Worm (Caenorhabditis elegans) whole organism, L4 larva: ENCODE measurements around the gene K01D12.5.

Source experiments
- D1046.2 ChIP-seq: fragments of 200-800 bp; sonication (Bioruptor generic); IDR thresholded peaks from 2 replicates; pipeline ENCODE4 v1.3.6; 2022; ENCODE audit warnings: missing genetic modification characterization, missing compliant biosample characterization
- F37D6.2 ChIP-seq: sonication (generic microtip); optimal IDR thresholded peaks from 2 replicates; lab custom pipeline; 2016; ENCODE audit warnings: mild to moderate bottlenecking, missing genetic modification characterization, missing compliant biosample characterization
- F44E2.7 ChIP-seq: fragments of 200-800 bp; sonication (Bioruptor generic); IDR thresholded peaks from 2 replicates; pipeline ENCODE4 v2.1.2; 2022; ENCODE audit warnings: missing genetic modification characterization, missing compliant biosample characterization
- F49E8.2 ChIP-seq: sonication (generic microtip); optimal IDR thresholded peaks from 2 replicates; lab custom pipeline; 2016; ENCODE audit warnings: missing compliant biosample characterization, mild to moderate bottlenecking, missing genetic modification characterization, borderline replicate concordance
- T20F7.1 ChIP-seq: fragments of 200-800 bp; sonication (Bioruptor generic); optimal IDR thresholded peaks from 2 replicates; lab custom pipeline; 2018; ENCODE audit warnings: mild to moderate bottlenecking, missing genetic modification characterization, missing compliant biosample characterization
- Y48G9A.11 ChIP-seq: fragments of 200-800 bp; sonication (Bioruptor generic); IDR thresholded peaks from 2 replicates; pipeline ENCODE4 v1.3.6; 2022; ENCODE audit warnings: missing genetic modification reagents, missing genetic modification characterization, missing compliant biosample characterization
- Y75B8A.6 ChIP-seq: fragments of 200-800 bp; sonication (Bioruptor generic); IDR thresholded peaks from 2 replicates; pipeline ENCODE4 v1.3.6; 2022; ENCODE audit warnings: missing genetic modification reagents, missing genetic modification characterization, missing compliant biosample characterization
- ZK337.2 ChIP-seq: fragments of 200-800 bp; sonication (Bioruptor generic); IDR thresholded peaks from 2 replicates; pipeline ENCODE4 v1.3.6; 2022; ENCODE audit warnings: missing genetic modification reagents, missing genetic modification characterization, missing compliant biosample characterization
- aha-1 ChIP-seq: fragments of 150-350 bp; peaks from one replicate; lab custom pipeline; 2014; ENCODE audit warnings: missing biosample characterization, missing genetic modification characterization
- ceh-32 ChIP-seq: sonication (generic microtip); optimal IDR thresholded peaks from 2 replicates; lab custom pipeline; 2016; ENCODE audit warnings: mild to moderate bottlenecking, missing genetic modification characterization, missing compliant biosample characterization; ENCODE audit not compliant: poor library complexity
- ceh-82 ChIP-seq: sonication (generic microtip); optimal IDR thresholded peaks from 2 replicates; lab custom pipeline; 2017; ENCODE audit warnings: missing biosample characterization, missing genetic modification characterization
- daf-12 ChIP-seq: fragments of 150-350 bp; optimal IDR thresholded peaks from 2 replicates; lab custom pipeline; 2014; ENCODE audit warnings: missing biosample characterization, missing genetic modification reagents, missing genetic modification characterization
- daf-16 ChIP-seq, 3 experiments: sonication (generic microtip); optimal IDR thresholded peaks; 2 replicates each; lab custom pipeline; 2016 to 2017; ENCODE audit warnings: missing genetic modification characterization in 3 of 3, missing genetic modification reagents in 3 of 3, mild to moderate bottlenecking in 2 of 3, missing compliant biosample characterization in 2 of 3, missing biosample characterization in 1 of 3, moderate library complexity in 1 of 3
- daf-19 ChIP-seq: fragments of 200-800 bp; sonication (Bioruptor generic); conservative IDR thresholded peaks from 2 replicates; pipeline ENCODE4 v1.3.6; 2022; ENCODE audit warnings: missing genetic modification characterization, missing compliant biosample characterization
- dpl-1 ChIP-seq: fragments of 150-350 bp; optimal IDR thresholded peaks from 2 replicates; lab custom pipeline; 2014; ENCODE audit warnings: missing biosample characterization, missing genetic modification reagents, missing genetic modification characterization
- egl-43 ChIP-seq: fragments of 200-800 bp; sonication (Bioruptor generic); IDR thresholded peaks from 2 replicates; pipeline ENCODE4 v1.3.6; 2022; ENCODE audit warnings: missing genetic modification reagents, missing genetic modification characterization, missing compliant biosample characterization
- gei-8 ChIP-seq: fragments of 200-800 bp; sonication (Bioruptor generic); optimal IDR thresholded peaks from 2 replicates; lab custom pipeline; 2018; ENCODE audit warnings: mild to moderate bottlenecking, missing genetic modification characterization, missing compliant biosample characterization
- hif-1 ChIP-seq, 2 experiments: sonication (generic microtip); optimal IDR thresholded peaks; 2 replicates each; lab custom pipeline; 2016 to 2017; ENCODE audit warnings: missing compliant biosample characterization in 2 of 2, missing genetic modification characterization in 2 of 2, missing genetic modification reagents in 2 of 2, missing genotype in 2 of 2, mild to moderate bottlenecking in 1 of 2
- hlh-11 ChIP-seq: fragments of 200-800 bp; sonication (Bioruptor generic); optimal IDR thresholded peaks from 2 replicates; lab custom pipeline; 2018; ENCODE audit warnings: mild to moderate bottlenecking, missing genetic modification characterization, missing compliant biosample characterization
- hlh-30 ChIP-seq: sonication (generic microtip); optimal IDR thresholded peaks from 2 replicates; lab custom pipeline; 2017; ENCODE audit warnings: antibody characterized with exemption, mild to moderate bottlenecking, missing genetic modification characterization, missing compliant biosample characterization; ENCODE audit not compliant: insufficient read depth
- lin-15B ChIP-seq: fragments of 150-350 bp; sonication (generic microtip); optimal IDR thresholded peaks from 3 replicates; lab custom pipeline; 2014; ENCODE audit warnings: missing biosample characterization, missing genetic modification characterization
- lin-39 ChIP-seq: fragments of 150-350 bp; optimal IDR thresholded peaks from 2 replicates; lab custom pipeline; 2014; ENCODE audit warnings: missing biosample characterization, missing genetic modification reagents, missing genetic modification characterization
- madf-9 ChIP-seq: fragments of 200-800 bp; sonication (Bioruptor generic); conservative IDR thresholded peaks from 2 replicates; pipeline ENCODE4 v1.3.6; 2022; ENCODE audit warnings: missing genetic modification reagents, missing genetic modification characterization, missing compliant biosample characterization
- mxl-2 ChIP-seq: fragments of 200-800 bp; sonication (Bioruptor generic); conservative IDR thresholded peaks from 2 replicates; pipeline ENCODE4 v1.3.6; 2022; ENCODE audit warnings: missing genetic modification reagents, missing genetic modification characterization, missing compliant biosample characterization
- mxl-3 ChIP-seq: fragments of 200-800 bp; sonication (Bioruptor generic); optimal IDR thresholded peaks from 2 replicates; lab custom pipeline; 2018; ENCODE audit warnings: mild to moderate bottlenecking, missing genetic modification characterization, missing compliant biosample characterization
- nhr-11 ChIP-seq: fragments of 150-350 bp; optimal IDR thresholded peaks from 2 replicates; lab custom pipeline; 2014; ENCODE audit warnings: missing biosample characterization, missing genetic modification characterization
- nhr-41 ChIP-seq: fragments of 200-800 bp; sonication (Bioruptor generic); IDR thresholded peaks from 2 replicates; pipeline ENCODE4 v1.3.6; 2022; ENCODE audit warnings: missing genetic modification reagents, missing genetic modification characterization, missing compliant biosample characterization
- nhr-6 ChIP-seq: fragments of 150-350 bp; optimal IDR thresholded peaks from 2 replicates; lab custom pipeline; 2014; ENCODE audit warnings: missing biosample characterization, missing genetic modification characterization
- pha-4 ChIP-seq, 2 experiments: fragments of 150-350 bp in 1 of 2; fragments of 200-800 bp in 1 of 2; sonication (Bioruptor generic) in 1 of 2; IDR thresholded peaks in 1 of 2; optimal IDR thresholded peaks in 1 of 2; 2 replicates each; pipeline versions ENCODE4 v1.3.6 to Lab custom; 2014 to 2022; ENCODE audit warnings: missing genetic modification characterization in 2 of 2, missing genetic modification reagents in 2 of 2, missing biosample characterization in 1 of 2, missing compliant biosample characterization in 1 of 2
- php-3 ChIP-seq: fragments of 200-800 bp; sonication (Bioruptor generic); IDR thresholded peaks from 2 replicates; pipeline ENCODE4 v1.3.6; 2022; ENCODE audit warnings: missing genetic modification reagents, missing genetic modification characterization, missing compliant biosample characterization
- rbr-2 ChIP-seq: sonication (generic microtip); optimal IDR thresholded peaks from 2 replicates; lab custom pipeline; 2016; ENCODE audit warnings: missing genotype, missing genetic modification characterization, missing compliant biosample characterization
- saeg-2 ChIP-seq: fragments of 200-800 bp; sonication (Bioruptor generic); IDR thresholded peaks from 2 replicates; pipeline ENCODE4 v1.3.6; 2022; ENCODE audit warnings: missing genetic modification reagents, missing genetic modification characterization, missing compliant biosample characterization
- spr-1 ChIP-seq: sonication (generic microtip); optimal IDR thresholded peaks from 2 replicates; lab custom pipeline; 2016; ENCODE audit warnings: mild to moderate bottlenecking, missing genetic modification characterization, missing compliant biosample characterization
- tag-97 ChIP-seq: fragments of 200-800 bp; sonication (Bioruptor generic); IDR thresholded peaks from 2 replicates; pipeline ENCODE4 v1.3.6; 2022; ENCODE audit warnings: missing genetic modification characterization, missing compliant biosample characterization
- unc-130 ChIP-seq: sonication (generic microtip); optimal IDR thresholded peaks from 2 replicates; lab custom pipeline; 2016; ENCODE audit warnings: missing genetic modification reagents, missing genetic modification characterization, missing compliant biosample characterization
- unc-62 ChIP-seq, 3 experiments: fragments of 150-350 bp in 1 of 3; sonication (generic microtip); optimal IDR thresholded peaks in 2 of 3; peaks in 1 of 3; 1 replicate in 1 of 3; 2 replicates in 2 of 3; lab custom pipeline; 2014 to 2017; ENCODE audit warnings: missing biosample characterization in 3 of 3, missing genetic modification characterization in 3 of 3, missing genetic modification reagents in 3 of 3, missing genotype in 1 of 3
- vab-7 ChIP-seq: fragments of 200-800 bp; sonication (Bioruptor generic); IDR thresholded peaks from 2 replicates; pipeline ENCODE4 v1.3.6; 2022; ENCODE audit warnings: missing genetic modification reagents, missing genetic modification characterization, missing compliant biosample characterization
- zfp-3 ChIP-seq: fragments of 200-800 bp; sonication (Bioruptor generic); conservative IDR thresholded peaks from 2 replicates; pipeline ENCODE4 v1.3.6; 2022; ENCODE audit warnings: missing genetic modification reagents, missing genetic modification characterization, missing compliant biosample characterization

Gene K01D12.5

ce11 chrV:12374252-12374651 is 23.4 kb upstream of the K01D12.5 start, which contains the start of gene F23H12.10:
Gene F23H12.10, minus strand, starts transcription at chrV:12374263.
- peak; percentile 51; the same call in 1 of the 2 replicates for TF ChIP-seq Y48G9A.11 (GFP tag; lab: Robert Waterston, UW)

DNA sequence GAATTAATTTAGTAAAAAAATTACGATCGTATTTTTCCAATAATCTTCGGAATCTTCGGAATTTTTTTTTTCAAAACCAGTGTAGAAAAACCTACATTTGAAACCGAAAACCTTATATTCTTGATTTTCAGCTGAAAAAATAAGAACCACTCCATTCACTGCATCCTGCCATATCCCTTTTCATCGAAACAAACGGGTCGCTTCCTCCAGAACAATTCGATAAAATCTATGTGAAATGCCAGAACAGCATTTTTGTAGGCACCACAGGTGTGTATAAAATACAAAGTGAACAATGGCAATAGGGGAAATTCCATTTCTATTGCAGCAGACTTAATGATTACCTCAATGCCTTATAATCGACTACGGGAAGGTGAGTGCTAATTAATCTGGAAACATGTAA is 20.4 kb upstream of the K01D12.5 start, which contains the start of gene K01D12.1:
K01D12.1 (plus strand) TSS at position 301 of the 400 bp plus-strand sequence.
- TF ChIP-seq unc-62 (GFP tag; optimal IDR thresholded peaks at IDR 0.05 in 1 of 2; lab: Kevin White, UChicago) (peak in 1 of 2 experiments; percentile 71), unc-62 (tag; optimal IDR thresholded peaks at IDR 0.05; lab: Kevin White, UChicago) (no peak), ZK337.2 (GFP tag; lab: Robert Waterston, UW) (no peak), D1046.2 (GFP tag; lab: Robert Waterston, UW) (no peak), aha-1 (tag; lab: Kevin White, UChicago) (peak; percentile 70)

ce11 chrV:12386154-12386553 is 11.5 kb upstream of the K01D12.5 start, which contains the start of gene K01D12.15:
Gene K01D12.15, plus strand, starts transcription at chrV:12386454.
- TF ChIP-seq madf-9 (no peak), unc-130 (GFP tag; lab: Kevin White, UChicago) (no peak), hif-1 (tag; optimal IDR thresholded peaks at IDR 0.05; lab: Kevin White, UChicago) (no peak), php-3 (GFP tag; lab: Robert Waterston, UW) (no peak), tag-97 (no peak), lin-15B (tag; lab: Kevin White, UChicago) (no peak), F37D6.2 (no peak), daf-12 (tag; lab: Kevin White, UChicago) (no peak), daf-16 (GFP tag; optimal IDR thresholded peaks at IDR 0.05; lab: Kevin White, UChicago) (no peak), daf-16 (tag; optimal IDR thresholded peaks at IDR 0.05; lab: Kevin White, UChicago) (no peak), gei-8 (GFP tag; lab: Kevin White, UChicago) (no peak), hlh-30 (tag; lab: Kevin White, UChicago) (no peak), vab-7 (GFP tag; lab: Robert Waterston, UW) (no peak), zfp-3 (GFP tag; lab: Robert Waterston, UW) (no peak), pha-4 (GFP tag; IDR thresholded peaks at IDR 0.05; lab: Robert Waterston, UW) (no peak), pha-4 (tag; optimal IDR thresholded peaks at IDR 0.05; lab: Kevin White, UChicago) (no peak), ZK337.2 (GFP tag; lab: Robert Waterston, UW) (no peak), mxl-3 (no peak), nhr-41 (GFP tag; lab: Robert Waterston, UW) (no peak), ceh-82 (tag; lab: Kevin White, UChicago) (no peak), dpl-1 (GFP tag; lab: Kevin White, UChicago) (no peak), spr-1 (tag; lab: Kevin White, UChicago) (no peak)
- TF ChIP-seq, all 104 proteins: peak for 0

DNA sequence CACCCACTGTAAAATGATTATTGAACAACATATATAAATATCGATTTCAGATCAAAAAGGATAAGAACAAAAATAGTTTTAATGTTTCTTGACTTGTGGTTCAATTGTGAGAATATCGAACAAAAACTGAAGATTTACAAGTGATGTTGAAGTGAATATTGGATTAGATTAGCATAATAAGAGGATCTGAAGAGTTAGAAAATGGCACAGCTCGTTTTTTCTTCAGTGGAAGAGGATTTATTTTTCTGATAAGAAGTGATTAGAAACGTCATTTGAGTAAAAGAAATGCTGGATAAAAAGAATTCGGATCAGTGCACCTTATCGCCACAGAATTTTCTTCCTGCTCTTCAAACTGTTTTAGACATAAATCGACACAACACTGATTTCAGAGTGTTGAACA is 1.9 kb upstream of the K01D12.5 start, which contains the start of gene twk-14:
twk-14 (minus strand) TSS at position 8 of the 400 bp plus-strand sequence.
- TF ChIP-seq hif-1 (tag; optimal IDR thresholded peaks at IDR 0.05; lab: Kevin White, UChicago): no peak
- TF ChIP-seq hlh-11: no peak
- TF ChIP-seq unc-62 (GFP tag; optimal IDR thresholded peaks at IDR 0.05 in 1 of 2; lab: Kevin White, UChicago): peak in 1 of 2 experiments; percentile 25
- no peak for TF ChIP-seq unc-62 (tag; optimal IDR thresholded peaks at IDR 0.05; lab: Kevin White, UChicago)

DNA sequence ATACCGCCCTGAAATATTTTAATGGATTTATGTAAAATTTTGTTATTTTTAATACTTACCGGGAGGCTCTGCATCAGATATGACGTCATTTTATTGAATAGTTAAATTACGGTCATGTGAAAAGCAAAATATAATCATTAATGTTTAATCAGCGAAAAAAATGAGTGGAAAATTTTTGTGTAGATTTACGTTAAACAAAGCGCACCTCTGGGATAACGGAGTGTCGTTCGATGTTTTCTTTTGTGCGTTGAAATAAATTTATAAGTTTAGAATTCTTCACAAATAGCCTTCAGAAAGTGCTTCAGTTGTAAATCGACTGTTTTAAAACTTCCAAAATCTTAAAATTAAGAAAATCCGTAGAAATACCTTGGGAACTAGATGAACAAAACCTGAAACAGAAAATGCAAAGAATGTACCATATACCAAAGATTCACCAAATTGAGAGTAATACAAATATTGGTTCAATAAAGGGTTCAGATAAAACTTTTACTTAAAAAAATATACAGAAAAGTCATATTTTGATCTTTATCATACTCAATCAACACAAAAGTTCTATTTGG is 3.1 kb downstream of the K01D12.5 start, which contains the start of the genes K01D12.20 and miga-1:
K01D12.20 (minus strand) TSS at position 138 of the 560 bp plus-strand sequence.
miga-1 (minus strand) TSS at position 183 of the 560 bp plus-strand sequence.
- TF ChIP-seq egl-43 (GFP tag; lab: Robert Waterston, UW) (no peak), lin-39 (tag; lab: Kevin White, UChicago) (no peak), ceh-32 (tag; lab: Kevin White, UChicago) (no peak), ceh-82 (tag; lab: Kevin White, UChicago) (no peak), Y48G9A.11 (GFP tag; lab: Robert Waterston, UW) (peak; percentile 97), daf-16 (GFP tag; optimal IDR thresholded peaks at IDR 0.05; lab: Kevin White, UChicago) (no peak), daf-16 (tag; optimal IDR thresholded peaks at IDR 0.05; lab: Kevin White, UChicago) (peak; percentile 38), T20F7.1 (peak; percentile 97), aha-1 (tag; lab: Kevin White, UChicago) (peak; percentile 69), hlh-30 (tag; lab: Kevin White, UChicago) (peak; percentile 42), F49E8.2 (tag; lab: Kevin White, UChicago) (no peak), F44E2.7 (GFP tag; lab: Robert Waterston, UW) (no peak), nhr-6 (peak; percentile 92), nhr-11 (no peak), mxl-3 (no peak), saeg-2 (GFP tag; lab: Robert Waterston, UW) (no peak), pha-4 (GFP tag; IDR thresholded peaks at IDR 0.05; lab: Robert Waterston, UW) (no peak), pha-4 (tag; optimal IDR thresholded peaks at IDR 0.05; lab: Kevin White, UChicago) (no peak), mxl-2 (GFP tag; lab: Robert Waterston, UW) (no peak), daf-19 (GFP tag; lab: Robert Waterston, UW) (no peak), Y75B8A.6 (GFP tag; lab: Robert Waterston, UW) (no peak), rbr-2 (tag; lab: Kevin White, UChicago) (peak; percentile 4)
